Worm (Caenorhabditis elegans): ENCODE results near the gene tab-1.
A peak's percentile ranks its signal among the peaks of the same experiment; 100 is the strongest.

tab-1 gene

ce11 chrII:6835500-6835899 is 32.4 kb downstream of the tab-1 start:
- no peak for TF ChIP-seq dao-5 (tag; optimal IDR thresholded peaks at IDR 0.05)
- TF ChIP-seq W03F9.2 (tag; optimal IDR thresholded peaks at IDR 0.05), result no peak
- no peak for TF ChIP-seq him-1 (tag; optimal IDR thresholded peaks at IDR 0.05)

- no peak for TF ChIP-seq W03F9.2 (tag; optimal IDR thresholded peaks at IDR 0.05)
These were observed 33.0 kb downstream of the tab-1 start for ce11 chrII:6835972-6836595.

DNA sequence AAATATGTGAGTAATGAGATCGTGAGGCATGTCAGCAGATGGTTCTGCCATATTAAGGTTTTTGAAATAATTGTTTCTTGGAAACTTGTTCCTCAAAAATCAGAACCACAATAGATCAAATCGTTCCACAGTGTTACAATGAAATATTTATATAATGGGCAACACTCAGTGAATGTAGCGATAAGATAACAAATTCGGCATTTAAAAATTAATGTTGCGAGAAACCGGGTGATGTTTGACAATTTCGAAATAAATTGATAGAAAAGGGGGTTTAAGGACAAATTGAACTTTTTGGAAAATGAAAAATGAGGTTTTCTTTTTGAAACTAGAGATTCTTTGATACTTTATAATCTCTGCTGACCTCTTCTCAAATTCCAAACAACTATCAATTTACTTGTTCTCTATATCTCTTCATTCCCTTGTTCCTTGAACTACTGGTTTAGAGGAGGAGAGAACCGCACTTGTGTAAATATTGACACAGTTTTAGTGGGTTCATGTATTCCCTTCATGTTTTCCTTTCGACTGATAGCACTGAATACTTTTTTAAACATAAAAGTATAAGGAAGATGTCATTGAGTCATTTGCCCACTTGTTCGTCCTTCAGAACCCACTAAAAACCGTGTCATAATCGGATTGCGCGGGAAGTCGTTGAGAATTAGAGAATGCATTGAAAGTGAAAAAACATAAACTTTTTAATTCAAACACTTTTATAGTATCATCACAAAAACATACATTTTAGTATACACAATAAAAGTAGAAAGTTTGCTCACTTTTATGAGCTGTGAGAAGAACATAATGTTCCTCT is 33.8 kb downstream of the tab-1 start:
- TF ChIP-seq him-1 (tag; optimal IDR thresholded peaks at IDR 0.05) (no peak), dao-5 (tag; optimal IDR thresholded peaks at IDR 0.05) (no peak), W03F9.2 (tag; optimal IDR thresholded peaks at IDR 0.05) (no peak)

ce11 chrII:6838270-6838878 is 35.2 kb downstream of the tab-1 start:
- TF ChIP-seq dao-5 (tag; optimal IDR thresholded peaks at IDR 0.05), result no peak
- TF ChIP-seq him-1 (tag; optimal IDR thresholded peaks at IDR 0.05), result peak; percentile 33
- TF ChIP-seq W03F9.2 (tag; optimal IDR thresholded peaks at IDR 0.05), result no peak

ce11 chrII:6838977-6839376 is 35.9 kb downstream of the tab-1 start:
- TF ChIP-seq W03F9.2 (tag; optimal IDR thresholded peaks at IDR 0.05), result no peak
- TF ChIP-seq him-1 (tag; optimal IDR thresholded peaks at IDR 0.05), result no peak
- TF ChIP-seq dao-5 (tag; optimal IDR thresholded peaks at IDR 0.05), result no peak

DNA sequence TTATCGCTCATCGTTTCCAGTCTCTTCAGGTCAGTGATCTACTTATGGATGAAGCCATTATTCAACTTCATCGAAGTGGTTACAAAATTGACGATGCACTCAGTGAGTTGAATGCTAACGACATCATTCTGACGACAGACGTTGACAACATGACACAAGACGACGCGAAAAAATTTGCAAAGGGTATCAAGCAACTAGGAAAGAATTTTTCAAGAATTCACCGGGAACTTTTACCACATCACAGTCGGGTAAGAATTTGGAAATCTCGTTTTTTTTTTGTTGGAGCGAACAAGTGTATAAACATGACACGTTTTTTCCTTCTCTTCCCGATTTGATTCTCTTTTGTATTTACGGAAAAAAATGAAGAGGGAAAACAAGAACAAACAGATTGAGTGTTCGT is 37.5 kb downstream of the tab-1 start:
- TF ChIP-seq W03F9.2 (tag; optimal IDR thresholded peaks at IDR 0.05), result no peak

DNA sequence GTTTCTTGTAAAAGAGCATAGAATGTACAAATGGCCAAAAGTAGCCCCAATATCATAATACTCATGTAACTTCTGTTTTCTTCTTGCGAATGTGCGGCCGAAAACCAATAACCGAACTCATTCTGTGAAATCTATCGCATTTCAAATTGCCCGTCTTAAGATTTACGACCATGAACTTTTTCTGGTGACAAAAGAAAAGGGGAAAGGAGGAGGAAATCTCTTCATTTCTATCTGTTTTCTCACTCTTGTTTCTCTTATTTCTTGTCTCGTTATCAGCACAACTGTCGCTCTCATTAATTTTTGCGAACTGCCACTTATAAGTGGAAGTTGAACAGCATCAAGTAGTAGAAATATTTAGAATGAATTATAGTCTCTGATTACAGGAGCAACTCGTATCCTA is 38.0 kb downstream of the tab-1 start:
- TF ChIP-seq him-1 (tag; optimal IDR thresholded peaks at IDR 0.05), result no peak
- TF ChIP-seq dao-5 (tag; optimal IDR thresholded peaks at IDR 0.05), result no peak
- no peak for TF ChIP-seq W03F9.2 (tag; optimal IDR thresholded peaks at IDR 0.05)

- TF ChIP-seq W03F9.2 (tag; optimal IDR thresholded peaks at IDR 0.05), result no peak
- TF ChIP-seq dao-5 (tag; optimal IDR thresholded peaks at IDR 0.05), result no peak
- no peak for TF ChIP-seq him-1 (tag; optimal IDR thresholded peaks at IDR 0.05)
These were observed 38.9 kb downstream of the tab-1 start for ce11 chrII:6842009-6842408.

DNA sequence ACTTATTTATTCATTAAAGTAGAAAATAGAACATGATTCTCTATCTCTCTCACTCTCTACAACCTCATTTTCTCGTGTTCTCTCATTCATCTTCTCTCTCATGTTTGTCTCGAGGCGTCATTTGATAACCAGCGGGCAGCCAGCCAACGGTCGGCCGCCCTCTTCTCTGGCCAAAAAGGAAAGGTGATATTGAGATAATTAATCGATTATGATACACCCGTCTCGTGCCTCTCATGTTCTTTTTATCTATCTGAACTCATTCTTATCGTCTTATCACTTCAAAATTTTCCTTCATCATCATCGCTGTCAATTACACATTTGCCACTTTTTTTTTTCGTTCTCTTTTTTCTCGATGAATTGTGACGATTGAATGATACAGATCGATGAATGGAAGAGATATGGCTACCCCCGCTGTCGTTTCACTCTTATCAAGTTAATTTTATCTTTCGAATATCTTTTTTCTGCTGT is 39.6 kb downstream of the tab-1 start:
- no peak for TF ChIP-seq W03F9.2 (tag; optimal IDR thresholded peaks at IDR 0.05)
- no peak for TF ChIP-seq dao-5 (tag; optimal IDR thresholded peaks at IDR 0.05)
- TF ChIP-seq him-1 (tag; optimal IDR thresholded peaks at IDR 0.05), result no peak

ce11 chrII:6843211-6843610 is 40.1 kb downstream of the tab-1 start:
- TF ChIP-seq him-1 (tag; optimal IDR thresholded peaks at IDR 0.05) (no peak), W03F9.2 (tag; optimal IDR thresholded peaks at IDR 0.05) (no peak), dao-5 (tag; optimal IDR thresholded peaks at IDR 0.05) (no peak)

DNA sequence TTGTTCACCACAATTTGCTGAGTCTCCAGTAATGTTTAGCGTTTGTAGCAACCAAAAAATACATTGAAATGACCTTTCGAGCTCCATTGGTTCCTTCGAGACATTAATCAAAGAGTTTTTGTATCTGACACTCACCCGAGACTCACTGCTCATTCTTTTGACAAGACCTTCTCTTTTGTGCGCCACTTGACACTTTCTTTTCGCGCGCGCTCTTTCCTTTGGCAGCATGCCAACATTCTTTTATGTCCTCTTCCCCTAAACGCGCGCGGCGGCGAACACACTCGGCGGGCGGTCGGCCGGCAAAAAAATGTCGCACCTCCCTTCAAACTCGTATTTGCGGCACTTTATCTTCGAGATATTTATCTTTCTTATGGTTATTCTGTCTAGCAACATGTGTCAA is 40.6 kb downstream of the tab-1 start:
- TF ChIP-seq him-1 (tag; optimal IDR thresholded peaks at IDR 0.05) (no peak), W03F9.2 (tag; optimal IDR thresholded peaks at IDR 0.05) (no peak), dao-5 (tag; optimal IDR thresholded peaks at IDR 0.05) (no peak)

DNA sequence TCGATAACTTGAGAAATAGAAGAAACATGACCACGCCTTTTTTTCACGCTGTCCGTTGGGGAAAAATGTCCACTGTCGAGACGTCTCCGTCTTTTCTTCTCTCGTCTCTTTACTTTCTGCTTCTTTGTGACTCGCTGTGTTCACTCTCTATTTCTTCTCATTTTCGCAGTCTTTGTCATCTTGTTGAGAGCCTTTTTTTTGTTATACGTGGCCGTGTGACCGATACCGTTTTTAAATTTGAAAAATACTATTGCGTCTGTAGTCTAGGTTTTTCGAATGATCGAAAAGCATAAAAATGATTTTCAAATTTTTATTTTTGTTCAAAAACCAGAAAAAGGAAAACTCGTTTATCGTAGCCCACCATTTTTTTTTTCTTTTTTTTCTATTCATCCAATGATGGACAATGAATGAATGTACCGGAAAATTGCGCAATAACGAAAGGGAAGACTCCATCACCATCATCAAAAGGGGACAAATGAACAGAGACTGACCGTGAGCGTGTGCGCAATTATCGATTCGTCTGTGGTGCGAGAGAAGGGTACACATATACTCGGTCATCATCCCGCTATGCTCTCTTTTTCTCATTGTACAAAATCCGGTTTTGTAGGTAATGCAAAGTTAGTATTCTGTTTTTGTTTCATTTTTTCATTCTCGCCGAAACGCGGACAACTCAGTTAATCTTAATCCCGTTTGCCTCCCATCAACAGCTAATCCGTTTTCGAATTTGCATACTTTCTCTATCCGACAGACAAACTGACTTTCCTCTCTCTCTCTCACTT is 41.3 kb downstream of the tab-1 start:
- TF ChIP-seq him-1 (tag; optimal IDR thresholded peaks at IDR 0.05) (no peak), dao-5 (tag; optimal IDR thresholded peaks at IDR 0.05) (no peak), W03F9.2 (tag; optimal IDR thresholded peaks at IDR 0.05) (no peak)

DNA sequence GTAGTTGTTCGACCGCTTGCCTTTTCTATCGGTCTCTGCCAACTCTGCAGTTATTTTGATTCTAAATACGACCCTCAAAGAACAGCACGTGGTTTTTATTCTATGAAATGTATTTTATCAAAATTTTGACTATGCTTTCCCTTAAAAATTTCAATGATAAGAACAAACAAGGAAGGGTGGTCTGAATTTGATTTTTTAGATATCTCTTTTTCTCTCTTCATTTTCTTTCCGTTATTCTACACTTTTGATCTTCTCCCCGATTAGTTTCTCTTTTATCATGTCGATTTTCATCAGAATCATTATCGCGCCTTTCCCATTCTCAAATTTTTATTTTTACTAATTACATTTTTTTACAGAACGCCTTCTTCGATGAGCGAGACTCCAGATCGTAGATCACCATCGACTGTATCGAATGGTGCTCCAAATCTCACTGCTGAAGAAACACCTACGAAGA is 41.9 kb downstream of the tab-1 start:
- TF ChIP-seq dao-5 (tag; optimal IDR thresholded peaks at IDR 0.05), result no peak
- no peak for TF ChIP-seq W03F9.2 (tag; optimal IDR thresholded peaks at IDR 0.05)
- no peak for TF ChIP-seq him-1 (tag; optimal IDR thresholded peaks at IDR 0.05)

DNA sequence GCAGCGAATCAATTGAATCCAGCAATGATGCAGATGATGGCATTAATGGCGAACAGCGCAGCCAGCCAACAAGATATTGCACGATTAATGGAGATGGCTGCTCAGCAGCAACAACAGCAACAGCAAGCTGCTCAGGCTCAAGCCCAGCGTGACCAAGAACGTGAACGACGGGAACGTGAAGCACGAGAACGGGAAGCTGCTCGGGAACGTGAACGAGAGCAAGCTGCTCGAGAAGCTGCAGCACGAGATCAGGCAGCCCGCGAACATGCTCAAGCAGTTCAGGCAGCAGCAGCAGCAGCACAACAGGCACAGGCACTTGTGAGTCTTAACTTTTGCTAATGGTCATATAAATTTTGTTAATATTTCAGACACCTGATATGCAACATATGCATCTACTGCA is 43.6 kb downstream of the tab-1 start:
- TF ChIP-seq dao-5 (tag; optimal IDR thresholded peaks at IDR 0.05) (no peak), him-1 (tag; optimal IDR thresholded peaks at IDR 0.05) (no peak), W03F9.2 (tag; optimal IDR thresholded peaks at IDR 0.05) (no peak)
